Worm (Caenorhabditis elegans): ENCODE data around the gene Y49F6A.5.

DNA sequence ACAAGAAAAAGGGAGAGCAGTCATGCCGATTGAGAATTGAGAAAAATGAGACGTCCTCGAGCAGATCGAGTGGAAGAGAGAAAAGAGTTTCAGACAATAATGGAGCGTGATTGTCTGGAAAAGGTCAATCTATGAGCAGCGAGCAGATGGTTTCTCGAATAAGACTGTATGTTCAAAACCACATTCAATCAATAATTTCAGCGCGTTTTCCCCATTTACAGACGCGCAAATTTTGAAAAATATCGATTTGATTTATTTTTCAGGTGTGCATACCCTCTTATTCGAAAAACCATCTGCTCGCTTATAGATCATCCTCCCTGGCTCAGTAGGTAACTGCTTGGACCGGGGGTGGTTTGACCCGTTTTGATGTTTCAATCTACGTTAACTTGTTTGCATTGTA lies 29.6 kb upstream of the Y49F6A.5 start, which contains the start of gene fbxb-31:
- no peak for TF ChIP-seq K12H6.12 (tag; optimal IDR thresholded peaks at IDR 0.05)
- no peak for TF ChIP-seq unc-62 (GFP tag; optimal IDR thresholded peaks at IDR 0.05)
- no peak for TF ChIP-seq B0336.3 (GFP tag; IDR thresholded peaks at IDR 0.05)
- TF ChIP-seq ama-1 (optimal IDR thresholded peaks at IDR 0.05) = no peak
- TF ChIP-seq ama-1 (GFP tag; optimal IDR thresholded peaks at IDR 0.05) = no peak
- TF ChIP-seq mel-28 (tag; optimal IDR thresholded peaks at IDR 0.05; ENCODE audit: borderline replicate concordance) = no peak
- TF ChIP-seq mcd-1 (GFP tag; IDR thresholded peaks at IDR 0.05) = no peak
- no peak for TF ChIP-seq F49E8.2 (tag; optimal IDR thresholded peaks at IDR 0.05; ENCODE audit: insufficient read depth)
- TF ChIP-seq dpl-1 (GFP tag; optimal IDR thresholded peaks at IDR 0.05) = no peak
- TF ChIP-seq ceh-58 (GFP tag; IDR thresholded peaks at IDR 0.05) = no peak
- TF ChIP-seq Y53G8AR.9 (GFP tag; conservative IDR thresholded peaks at IDR 0.05) = no peak
- no peak for TF ChIP-seq lag-1 (GFP tag; IDR thresholded peaks at IDR 0.05)

Measured in whole organism, young adult.